Worm (Caenorhabditis elegans) whole organism, young adult: ENCODE results near the gene M01B2.8.
"Not testable (repeated sequence)": the region's sequence is repeated elsewhere in the genome, so short reads cannot be mapped to it uniquely, and the experiment has no call there.

Source experiments
- snpc-1.1 ChIP-seq: sonication (generic microtip); optimal IDR thresholded peaks from 2 replicates; lab custom pipeline; 2017; ENCODE audit warnings: missing genetic modification characterization, mild to moderate bottlenecking, missing compliant biosample characterization, antibody characterized with exemption, moderate library complexity, missing genotype, missing genetic modification reagents; ENCODE audit not compliant: insufficient read depth
- unc-130 ChIP-seq: sonication (generic microtip); optimal IDR thresholded peaks from 2 replicates; lab custom pipeline; 2016; ENCODE audit warnings: missing genetic modification reagents, missing genetic modification characterization, missing compliant biosample characterization

DNA sequence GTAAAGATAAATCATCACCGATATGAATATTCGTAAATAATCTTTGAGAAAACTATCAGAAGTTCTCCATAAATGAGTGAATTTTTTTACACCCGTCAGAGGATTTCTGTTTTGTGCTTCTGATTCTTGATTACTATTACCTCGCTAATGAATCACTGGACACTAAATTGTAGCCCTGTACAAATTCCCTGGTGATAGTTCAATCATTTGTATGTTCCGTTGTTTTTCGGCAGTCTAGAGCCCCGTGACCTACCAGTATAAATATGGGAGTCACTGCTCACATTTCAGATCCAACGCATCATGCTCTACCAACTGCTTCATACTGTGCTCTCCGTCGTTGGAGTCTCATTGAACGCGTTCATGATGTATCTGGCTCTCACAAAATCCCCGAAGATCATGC, 9.7 kb upstream of the M01B2.8 start, which contains the start of gene srd-28:
- not testable (repeated sequence) for TF ChIP-seq snpc-1.1 (tag; lab: Kevin White, UChicago); unc-130 (GFP tag; lab: Kevin White, UChicago)
